Worm (Caenorhabditis elegans): ENCODE results near the gene C25H3.1.

- TF ChIP-seq snpc-4 (tag; optimal IDR thresholded peaks at IDR 0.05) (no peak), mep-1 (tag; optimal IDR thresholded peaks at IDR 0.05) (no peak), nhr-84 (tag; optimal IDR thresholded peaks at IDR 0.05) (no peak), lin-13 (GFP tag; optimal IDR thresholded peaks at IDR 0.05) (no peak), blmp-1 (tag; optimal IDR thresholded peaks at IDR 0.05) (no peak), nhr-237 (tag; optimal IDR thresholded peaks at IDR 0.05) (no peak), irx-1 (tag; optimal IDR thresholded peaks at IDR 0.05) (no peak), nhr-85 (tag) (no peak), unc-62 (GFP tag; optimal IDR thresholded peaks at IDR 0.05) (no peak), aly-2 (tag; optimal IDR thresholded peaks at IDR 0.05) (no peak)
Observed at ce11 chrII:5747312-5747711, 48.4 kb downstream of the C25H3.1 start.
